Worm (Caenorhabditis elegans) whole organism, L4/young adult: ENCODE measurements around the gene Y17G7B.20.

Experiments used
- W03F9.2 ChIP-seq: fragments of 150-350 bp; optimal IDR thresholded peaks from 2 replicates; lab custom pipeline; 2014; ENCODE audit warnings: missing biosample characterization, missing genetic modification characterization
- dao-5 ChIP-seq: sonication (generic microtip); optimal IDR thresholded peaks from 2 replicates; lab custom pipeline; 2016; ENCODE audit warnings: missing genotype, missing genetic modification characterization, moderate library complexity, missing compliant biosample characterization
- him-1 ChIP-seq: sonication (generic microtip); optimal IDR thresholded peaks from 2 replicates; lab custom pipeline; 2016; ENCODE audit warnings: missing genotype, missing genetic modification reagents, missing genetic modification characterization, missing compliant biosample characterization

The Y17G7B.20 gene

DNA sequence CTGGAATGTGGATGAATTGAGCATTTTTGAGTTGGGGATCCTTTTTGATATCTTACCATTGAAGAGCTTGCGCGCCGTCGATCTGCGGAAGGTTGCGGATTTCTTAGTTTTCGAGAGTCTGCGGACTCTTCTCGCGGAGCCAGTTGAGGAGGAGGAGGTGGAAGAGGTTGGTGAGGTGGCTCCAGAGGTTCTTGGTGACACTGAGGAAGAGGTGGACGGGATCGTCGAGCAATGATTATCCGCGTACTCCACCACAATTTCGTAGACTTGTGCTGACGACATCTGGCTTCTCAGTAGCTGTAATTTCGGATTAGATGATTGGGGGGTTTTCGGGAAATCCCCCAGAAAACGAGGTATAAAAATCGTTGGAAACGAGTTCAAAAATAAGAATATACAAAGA lies 2.3 kb downstream of the Y17G7B.20 start, which contains the start of gene Y17G7B.21:
Gene Y17G7B.21, minus strand, starts transcription at position 299 of the 400 bp plus-strand sequence.
- no peak for TF ChIP-seq dao-5
- no peak for TF ChIP-seq W03F9.2
- no peak for TF ChIP-seq him-1

ce11 chrII:11976727-11977259 lies 2.9 kb downstream of the Y17G7B.20 start:
- TF ChIP-seq him-1 (no peak), dao-5 (no peak), W03F9.2 (no peak)

DNA sequence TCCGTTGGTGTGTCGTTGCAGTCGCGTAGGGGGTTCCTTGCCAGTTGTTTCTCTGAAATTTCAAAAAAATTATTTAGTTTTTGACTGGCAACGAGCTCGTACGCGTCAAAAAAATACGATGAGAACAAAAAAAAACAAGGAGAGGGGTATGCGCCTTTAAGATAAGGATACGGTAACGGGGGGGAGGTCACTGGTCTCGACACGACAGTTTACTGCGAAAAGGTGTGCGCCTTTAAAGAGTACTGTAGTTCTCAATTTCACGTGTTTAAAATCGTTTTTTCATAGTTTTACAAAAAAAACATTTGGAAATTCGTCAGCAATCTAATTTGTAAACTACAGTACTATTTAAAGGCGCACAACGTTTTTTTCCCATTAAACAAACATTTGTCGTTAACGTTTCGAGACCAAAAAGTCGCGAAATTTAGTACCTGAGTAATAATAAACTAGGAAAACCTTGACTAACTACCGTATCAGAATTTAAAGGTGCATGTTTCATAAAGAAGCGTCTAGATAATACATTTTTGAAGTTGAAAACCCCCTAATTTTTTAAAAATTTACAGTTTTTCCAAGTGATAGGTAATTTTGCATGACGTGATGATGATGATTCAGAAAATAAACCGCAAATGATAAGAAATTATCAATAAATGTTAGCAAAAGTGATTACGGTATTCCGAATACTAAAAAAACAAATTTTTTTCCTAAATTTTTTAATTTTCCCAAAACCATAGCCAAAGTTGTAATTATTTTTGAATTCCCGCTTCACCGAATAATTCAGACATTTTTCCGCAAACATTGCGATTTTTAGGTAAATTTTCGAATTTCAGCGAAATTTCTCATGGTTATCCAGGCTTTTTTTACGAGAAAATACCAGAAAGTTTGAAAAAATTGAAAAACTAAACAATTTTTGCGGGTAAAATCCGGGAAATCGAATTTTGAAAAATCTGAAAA lies 5.3 kb downstream of the Y17G7B.20 start:
- TF ChIP-seq dao-5 = no peak
- TF ChIP-seq him-1 = no peak
- TF ChIP-seq W03F9.2 = no peak

- TF ChIP-seq him-1 = no peak
- TF ChIP-seq dao-5 = no peak
- no peak for TF ChIP-seq W03F9.2
Measured at ce11 chrII:11973632-11974031, 6.0 kb downstream of the Y17G7B.20 start, which contains the start of gene acbp-6. Gene acbp-6 (minus strand): TSS chrII:11973732.

DNA sequence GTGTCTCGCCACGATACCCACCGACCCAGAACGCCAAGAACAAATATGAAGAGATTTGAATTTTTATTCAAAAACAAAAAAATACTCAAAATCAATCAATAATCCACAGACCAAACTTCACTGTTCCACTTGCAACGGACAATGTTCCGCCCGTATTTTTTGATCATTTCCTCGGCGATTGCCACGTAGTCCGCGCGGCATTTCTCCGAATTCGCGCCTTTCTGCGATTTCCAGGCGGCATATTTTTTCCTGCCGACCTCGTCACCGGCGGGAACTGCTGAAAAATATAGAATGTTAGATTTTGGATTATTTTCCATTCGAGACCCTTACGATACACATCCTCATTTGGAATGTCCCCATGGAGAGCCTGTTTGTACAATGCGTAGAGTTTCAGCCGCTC lies 7.4 kb downstream of the Y17G7B.20 start:
- TF ChIP-seq W03F9.2 (no peak), him-1 (no peak), dao-5 (no peak)

DNA sequence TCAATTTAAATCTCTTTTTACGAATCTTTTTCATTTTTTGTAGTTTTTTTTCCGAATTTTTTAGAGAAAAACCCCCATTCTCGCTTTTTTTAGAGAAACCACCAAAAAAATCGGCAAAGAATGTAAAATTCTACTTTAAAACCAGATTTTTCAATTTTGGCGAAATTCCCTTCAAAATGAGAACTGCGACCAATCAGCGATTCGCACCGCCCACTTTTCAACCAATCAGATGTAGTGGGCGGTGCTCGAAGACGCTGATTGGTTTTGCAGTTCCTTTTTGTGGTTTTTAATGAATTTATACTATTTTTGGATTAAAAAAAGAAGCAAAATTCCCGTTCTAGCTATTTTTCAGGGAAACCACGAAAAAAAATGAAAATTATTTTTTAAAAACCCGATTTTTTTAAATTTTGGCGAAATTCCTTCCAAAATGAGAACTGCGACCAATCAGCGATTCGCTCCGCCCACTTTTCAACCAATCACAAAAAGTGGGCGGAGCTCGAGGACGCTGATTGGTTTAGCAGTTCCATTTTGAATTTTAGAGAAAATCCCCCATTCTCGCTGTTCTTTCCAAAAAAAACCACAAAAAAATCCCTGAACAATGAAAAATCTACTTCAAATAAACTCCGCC lies 8.5 kb downstream of the Y17G7B.20 start:
- TF ChIP-seq him-1 = no peak
- TF ChIP-seq W03F9.2 = no peak
- no peak for TF ChIP-seq dao-5

- TF ChIP-seq dao-5 (no peak), W03F9.2 (no peak), him-1 (no peak)
Measured at ce11 chrII:11969033-11969432, 10.6 kb downstream of the Y17G7B.20 start.

ce11 chrII:11968275-11968674 lies 11.4 kb downstream of the Y17G7B.20 start, which contains the start of gene mex-1:
Gene mex-1 (plus strand): TSS chrII:11968637.
- no peak for TF ChIP-seq dao-5
- TF ChIP-seq W03F9.2 = peak; percentile 57
- TF ChIP-seq him-1 = no peak

DNA sequence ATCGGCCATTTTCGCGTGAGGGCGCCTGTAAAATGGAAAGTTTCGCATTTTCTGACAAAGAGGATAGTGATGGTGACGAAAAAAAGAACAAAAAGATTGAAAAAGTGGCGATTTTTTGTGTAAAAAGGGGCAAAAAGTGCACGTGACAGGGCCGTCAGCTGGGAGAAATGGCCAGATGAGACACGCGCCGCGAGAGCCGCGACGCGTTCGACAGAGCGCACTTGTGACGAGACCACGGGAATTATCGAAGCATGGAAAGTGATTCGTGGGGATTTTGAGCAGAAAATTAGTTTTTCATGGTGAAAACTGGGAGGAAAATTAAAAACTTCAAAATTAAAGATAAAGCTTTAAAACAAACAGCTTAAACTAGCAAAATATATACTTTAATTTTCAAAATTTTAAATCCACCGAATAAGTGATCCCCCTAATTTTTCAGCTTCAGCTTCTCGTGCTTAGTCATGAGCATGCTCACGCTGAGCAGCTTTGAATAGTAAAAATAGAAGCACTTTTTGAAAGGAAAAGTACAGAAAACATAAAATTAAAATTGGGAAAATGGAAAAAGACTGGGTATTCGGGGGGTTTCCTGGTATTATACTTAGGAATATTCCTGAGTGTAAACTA lies 12.0 kb downstream of the Y17G7B.20 start, which contains the start of gene W03C9.5:
Gene W03C9.5, minus strand, starts transcription at position 38 of the 621 bp plus-strand sequence.
- TF ChIP-seq him-1 (peak; percentile 73), W03F9.2 (peak; percentile 92), dao-5 (no peak)

ce11 chrII:11966602-11967001 lies 13.0 kb downstream of the Y17G7B.20 start, which contains the start of gene rab-7:
Gene rab-7 (minus strand): TSS chrII:11966931.
- TF ChIP-seq dao-5 (no peak), W03F9.2 (no peak), him-1 (no peak)

DNA sequence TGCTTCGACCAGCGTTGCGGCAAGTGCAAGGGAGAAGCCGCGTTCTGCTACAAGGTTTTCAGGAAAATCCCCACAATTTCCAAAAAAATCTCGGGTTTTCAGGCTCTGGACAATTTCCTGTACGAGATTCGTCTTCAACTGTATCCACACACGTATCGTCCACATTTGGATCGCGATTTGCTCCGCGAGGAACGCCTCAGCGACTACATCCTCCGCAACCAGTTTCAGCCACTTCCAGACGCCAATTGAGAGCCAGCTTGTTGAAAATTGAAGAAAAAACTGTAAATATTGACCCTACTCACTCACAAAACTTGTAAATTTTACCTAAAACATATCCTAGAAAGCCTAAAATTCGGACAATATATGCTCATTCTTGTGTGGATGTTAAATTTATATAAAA lies 14.8 kb downstream of the Y17G7B.20 start:
- no peak for TF ChIP-seq dao-5
- TF ChIP-seq him-1 = no peak
- no peak for TF ChIP-seq W03F9.2

ce11 chrII:11963132-11963630 lies 16.5 kb downstream of the Y17G7B.20 start:
- TF ChIP-seq him-1 (no peak), W03F9.2 (no peak), dao-5 (no peak)

DNA sequence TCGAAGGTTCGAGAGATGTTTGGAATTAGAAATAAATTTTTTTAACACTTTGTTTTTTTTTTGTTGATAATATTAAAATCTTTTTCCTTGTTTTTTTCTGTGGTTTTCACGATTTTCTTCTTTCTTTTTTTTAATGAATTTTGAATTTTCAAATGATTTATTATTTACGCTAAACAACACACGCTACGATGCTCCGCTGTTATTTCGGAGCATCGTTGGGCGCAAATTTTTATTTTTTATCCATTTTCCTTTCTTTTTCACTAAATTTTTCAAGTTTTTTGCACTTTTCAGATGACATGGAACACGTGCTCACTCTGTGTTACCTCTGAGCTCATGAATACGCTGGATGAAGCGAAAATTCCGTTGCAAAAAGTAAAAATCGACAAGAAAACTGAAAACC lies 17.6 kb downstream of the Y17G7B.20 start, which contains the start of the genes W03C9.1 and W03C9.2:
Gene W03C9.1, minus strand, starts transcription at position 46 of the 400 bp plus-strand sequence.
Gene W03C9.2, plus strand, starts transcription at position 286 of the 400 bp plus-strand sequence.
- TF ChIP-seq W03F9.2 = no peak
- TF ChIP-seq dao-5 = no peak
- no peak for TF ChIP-seq him-1

DNA sequence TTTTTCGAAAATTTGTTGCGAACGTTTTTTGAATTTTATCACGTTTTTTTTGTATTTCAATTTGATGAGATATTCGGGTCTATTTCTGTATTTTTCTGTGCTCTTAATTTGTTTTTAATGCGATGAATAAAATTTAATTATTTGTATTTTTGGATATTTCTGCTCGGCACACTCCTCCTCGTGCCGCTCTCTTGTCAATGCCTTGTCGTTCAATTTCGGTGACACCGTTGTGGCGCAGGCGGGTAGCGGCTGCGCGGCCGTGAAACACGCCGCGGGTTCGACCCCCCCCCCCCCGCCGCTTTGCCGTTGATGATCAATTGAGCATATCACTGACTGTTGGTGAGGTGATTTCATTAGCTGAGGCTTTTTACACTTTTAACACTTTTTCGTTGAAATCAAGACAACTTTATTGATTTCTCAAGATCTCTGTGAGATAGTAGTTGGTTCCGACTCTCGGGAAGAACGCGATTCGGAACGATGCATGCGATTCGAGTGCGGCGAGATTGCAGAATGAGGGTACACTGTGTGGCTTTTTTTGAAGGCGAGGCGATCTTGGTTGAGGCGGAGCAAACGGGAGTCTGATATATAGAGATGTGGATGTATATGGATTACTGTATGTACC lies 18.9 kb downstream of the Y17G7B.20 start:
- peak; percentile 82 for TF ChIP-seq him-1
- TF ChIP-seq W03F9.2 = peak; percentile 31
- TF ChIP-seq dao-5 = peak; percentile 96
